Fruit fly (Drosophila melanogaster): ENCODE results near the gene Rb97D.
A peak's percentile ranks its signal among the peaks of the same experiment; 100 is the strongest.

The Rb97D gene

DNA sequence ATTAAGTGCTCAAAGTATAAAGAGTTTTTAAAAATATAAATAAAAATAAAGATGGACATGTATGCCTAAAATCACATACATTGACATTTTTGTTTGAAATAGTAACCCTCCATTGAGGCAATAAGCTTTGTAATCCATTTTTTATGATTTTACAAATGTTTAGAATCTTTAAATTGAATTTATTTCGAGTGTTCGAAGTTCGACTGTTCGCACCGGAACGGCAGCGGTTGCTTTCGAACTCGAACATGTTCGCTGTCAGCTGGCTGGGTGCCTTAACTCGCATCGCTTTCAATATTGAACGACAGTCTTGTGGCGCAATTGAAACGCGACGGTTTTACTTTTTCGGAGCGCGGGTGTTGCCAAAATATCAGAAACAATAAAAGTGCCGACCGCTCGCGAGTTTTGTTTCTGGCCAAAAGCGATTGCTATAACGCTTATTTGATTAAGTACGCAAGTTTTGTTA is 40.0 kb upstream of the Rb97D start, which contains the start of gene CG46339 (continued):
- TF ChIP-seq btn (GFP tag; optimal IDR thresholded peaks at IDR 0.05) (no peak), CG1792 (GFP tag; optimal IDR thresholded peaks at IDR 0.05) (no peak), Xrp1 (GFP tag; IDR thresholded peaks at IDR 0.05) (peak; percentile 62; the same call in 1 of the 2 replicates), mam (GFP tag; optimal IDR thresholded peaks at IDR 0.05) (no peak), CG10654 (GFP tag; optimal IDR thresholded peaks at IDR 0.05) (peak; percentile 14), esg (GFP tag; conservative IDR thresholded peaks at IDR 0.05) (no peak; the same call in 1 of the 2 replicates), CG7357 (GFP tag; IDR thresholded peaks at IDR 0.05) (no peak), CkIIα-i1 (GFP tag; IDR thresholded peaks at IDR 0.05) (no peak), ase (GFP tag; IDR thresholded peaks at IDR 0.05) (no peak), chif (GFP tag; optimal IDR thresholded peaks at IDR 0.05) (no peak), Bteb2 (GFP tag; optimal IDR thresholded peaks at IDR 0.05) (no peak), CG8089 (GFP tag; optimal IDR thresholded peaks at IDR 0.05) (no peak), so (GFP tag; IDR thresholded peaks at IDR 0.05) (peak; percentile 59; the same call in 1 of the 3 replicates), lola (GFP tag; optimal IDR thresholded peaks at IDR 0.05) (no peak), CG16863 (GFP tag; optimal IDR thresholded peaks at IDR 0.05) (no peak), HLH3B (GFP tag; IDR thresholded peaks at IDR 0.05) (no peak), CHES-1-like (GFP tag; optimal IDR thresholded peaks at IDR 0.05) (peak; percentile 60), tap (tag; optimal IDR thresholded peaks at IDR 0.05) (peak; percentile 49), Dad (GFP tag; optimal IDR thresholded peaks at IDR 0.05) (peak; percentile 55), cato (GFP tag; optimal IDR thresholded peaks at IDR 0.05; ENCODE audit: borderline replicate concordance) (no peak), CG8290 (GFP tag; optimal IDR thresholded peaks at IDR 0.05) (no peak), CG8290 (tag; optimal IDR thresholded peaks at IDR 0.05) (peak in 1 of 2 experiments; percentile 87), Xbp1 (GFP tag; optimal IDR thresholded peaks at IDR 0.05) (no peak), CG12219 (GFP tag; optimal IDR thresholded peaks at IDR 0.05) (peak; percentile 67), hbn (GFP tag; IDR thresholded peaks at IDR 0.05; ENCODE audit: partially characterized antibody) (no peak), dmrt99B (tag; optimal IDR thresholded peaks at IDR 0.05) (peak; percentile 60), Dek (tag; optimal IDR thresholded peaks at IDR 0.05) (peak; percentile 36), crc (GFP tag; optimal IDR thresholded peaks at IDR 0.05) (no peak), Drgx (GFP tag; IDR thresholded peaks at IDR 0.05) (peak; percentile 53), eve (GFP tag; optimal IDR thresholded peaks at IDR 0.05) (no peak), Bdp1 (GFP tag; optimal IDR thresholded peaks at IDR 0.05) (no peak), CG16813 (GFP tag; IDR thresholded peaks at IDR 0.05; ENCODE audit: partially characterized antibody) (no peak; the same call in 2 of the 3 replicates), CG30403 (GFP tag; optimal IDR thresholded peaks at IDR 0.05) (peak; percentile 41), ab (GFP tag; optimal IDR thresholded peaks at IDR 0.05) (no peak)

DNA sequence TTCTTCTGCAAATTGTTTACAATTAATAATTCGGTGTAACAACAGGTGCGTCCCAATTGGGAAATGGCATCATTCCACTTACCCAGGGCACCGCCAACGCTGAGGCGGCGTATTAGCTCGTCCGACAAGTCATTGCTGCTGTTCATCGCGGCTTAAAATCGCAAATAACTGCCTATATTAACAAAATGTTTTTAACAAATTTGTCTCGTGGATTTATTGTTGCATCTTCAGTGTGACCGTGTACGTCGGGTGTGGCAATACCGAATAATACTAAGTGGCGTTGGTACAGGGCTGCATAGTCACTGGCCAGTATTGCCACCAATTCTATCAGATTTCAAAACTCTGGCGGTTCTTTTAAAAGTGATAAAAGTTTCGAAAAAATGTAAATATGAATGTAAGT is 37.1 kb upstream of the Rb97D start, which contains the start of gene Ets97D:
Ets97D (minus strand) TSS at position 272 of the 400 bp plus-strand sequence.
- peak; percentile 59; the same call in 1 of the 3 replicates for TF ChIP-seq Opbp (GFP tag; IDR thresholded peaks at IDR 0.05; ENCODE audit: partially characterized antibody)
- TF ChIP-seq YL-1 (GFP tag; optimal IDR thresholded peaks at IDR 0.05) = peak; percentile 82
- no peak for TF ChIP-seq gsb-n (tag; optimal IDR thresholded peaks at IDR 0.05)
- TF ChIP-seq CG11504 (tag; optimal IDR thresholded peaks at IDR 0.05) = peak; percentile 4
- peak; percentile 2 for TF ChIP-seq CG17186 (GFP tag; optimal IDR thresholded peaks at IDR 0.05)
- TF ChIP-seq Dp (GFP tag; optimal IDR thresholded peaks at IDR 0.05) = peak; percentile 100
- TF ChIP-seq Ssrp (tag; optimal IDR thresholded peaks at IDR 0.05) = no peak
- TF ChIP-seq CG4617 (GFP tag; optimal IDR thresholded peaks at IDR 0.05; ENCODE audit: borderline replicate concordance) = peak; percentile 94
- no peak for TF ChIP-seq Ptx1 (GFP tag; IDR thresholded peaks at IDR 0.05)
- peak; percentile 1 for TF ChIP-seq p53 (GFP tag; optimal IDR thresholded peaks at IDR 0.05)
- peak; percentile 19; the same call in 1 of the 2 replicates for TF ChIP-seq Scr (GFP tag; IDR thresholded peaks at IDR 0.05; ENCODE audit: partially characterized antibody)
- no peak for TF ChIP-seq crol (GFP tag; IDR thresholded peaks at IDR 0.05)
- no peak for TF ChIP-seq Hr3 (GFP tag; optimal IDR thresholded peaks at IDR 0.05)
- peak; percentile 15 for TF ChIP-seq sug (tag; optimal IDR thresholded peaks at IDR 0.05)
- no peak for TF ChIP-seq wdn (GFP tag; IDR thresholded peaks at IDR 0.05)
- peak; percentile 40; the same call in 1 of the 3 replicates for TF ChIP-seq CG34422 (GFP tag; IDR thresholded peaks at IDR 0.05)
- peak; percentile 74 for TF ChIP-seq CHES-1-like (GFP tag; optimal IDR thresholded peaks at IDR 0.05)
- peak in 1 of 2 experiments; percentile 42 for TF ChIP-seq insv (GFP tag; optimal IDR thresholded peaks at IDR 0.05)
- peak; percentile 29 for TF ChIP-seq CG2712 (tag; optimal IDR thresholded peaks at IDR 0.05)
- no peak for TF ChIP-seq CG18619 (GFP tag; optimal IDR thresholded peaks at IDR 0.05)
